Worm (Caenorhabditis elegans): ENCODE results near the gene ZK402.1.
A peak's percentile ranks its signal among the peaks of the same experiment; 100 is the strongest.

- TF ChIP-seq egl-27 (tag; optimal IDR thresholded peaks at IDR 0.05) (no peak), nhr-76 (tag; optimal IDR thresholded peaks at IDR 0.05) (no peak), ama-1 (optimal IDR thresholded peaks at IDR 0.05) (no peak), zag-1 (tag; optimal IDR thresholded peaks at IDR 0.05) (no peak), lin-13 (GFP tag; optimal IDR thresholded peaks at IDR 0.05) (no peak), hlh-4 (tag; optimal IDR thresholded peaks at IDR 0.05) (no peak), ztf-4 (tag; optimal IDR thresholded peaks at IDR 0.05) (no peak), unc-86 (tag; optimal IDR thresholded peaks at IDR 0.05) (peak; percentile 51), fos-1 (tag; optimal IDR thresholded peaks at IDR 0.05) (no peak), mep-1 (tag; optimal IDR thresholded peaks at IDR 0.05) (peak; percentile 53), lin-35 (GFP tag; optimal IDR thresholded peaks at IDR 0.05) (peak; percentile 16 to 50)
These were observed 46.3 kb downstream of the ZK402.1 start, which contains the start of gene W05H7.1 for ce11 chrX:1450352-1450818.

Measured in whole organism, L1 larva.